Worm (Caenorhabditis elegans) whole organism, L4/young adult: ENCODE data around the gene ugtp-1.

Experiments
- dao-5 ChIP-seq: sonication (generic microtip); optimal IDR thresholded peaks from 2 replicates; lab custom pipeline; 2016; ENCODE audit warnings: missing genotype, missing genetic modification characterization, moderate library complexity, missing compliant biosample characterization
- him-1 ChIP-seq: sonication (generic microtip); optimal IDR thresholded peaks from 2 replicates; lab custom pipeline; 2016; ENCODE audit warnings: missing genotype, missing genetic modification reagents, missing genetic modification characterization, missing compliant biosample characterization

DNA sequence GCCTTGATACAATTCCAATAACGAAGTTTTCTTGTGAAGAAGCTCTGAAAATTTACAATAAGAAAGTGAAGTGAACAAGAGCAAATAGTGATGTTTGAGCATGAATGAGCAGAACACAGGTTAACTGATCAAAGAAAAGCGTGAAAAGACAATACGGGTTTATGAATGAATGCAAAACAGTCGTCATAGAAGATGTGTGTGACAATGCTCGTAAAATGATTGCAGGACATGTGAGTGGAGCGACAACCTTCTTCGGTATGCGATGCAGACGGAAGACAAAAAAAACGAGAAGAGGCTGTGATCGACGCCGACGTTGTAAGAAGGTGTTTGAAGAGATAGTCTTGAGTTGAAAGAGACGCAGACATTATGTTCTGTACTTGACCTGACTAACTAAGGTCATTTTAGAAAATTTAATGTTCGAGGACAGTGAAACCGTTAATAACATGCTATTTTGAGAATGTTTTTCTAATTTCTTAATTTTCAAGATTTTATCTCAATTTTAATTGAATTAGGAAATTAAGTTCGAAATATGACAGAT is 16.9 kb upstream of the ugtp-1 start, which contains the start of gene mig-22:
- TF ChIP-seq him-1 (tag; lab: Kevin White, UChicago) (no peak), dao-5 (tag; lab: Kevin White, UChicago) (no peak)
